Worm (Caenorhabditis elegans): Measurements from ENCODE around the gene ssp-10.

ssp-10 gene

DNA sequence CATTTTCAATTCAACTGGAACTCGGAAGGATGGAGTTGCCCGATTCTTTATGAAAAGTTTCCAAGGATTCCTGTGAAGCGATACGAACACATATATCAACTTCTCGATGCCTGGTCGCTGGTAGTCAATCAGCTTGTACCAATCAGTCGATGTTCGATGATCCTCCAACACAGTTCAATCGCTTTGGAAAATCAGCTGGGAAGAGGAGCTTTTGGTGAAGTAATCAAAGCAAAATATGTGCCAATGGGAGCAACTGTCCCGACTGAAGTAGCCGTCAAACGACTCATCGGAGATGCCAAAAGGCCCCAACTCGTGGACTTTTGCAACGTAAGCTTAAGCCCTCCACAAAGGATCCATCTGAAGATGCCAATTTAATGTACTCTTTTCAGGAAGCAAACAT is 17.5 kb downstream of the ssp-10 start:
- TF ChIP-seq unc-62 (GFP tag; optimal IDR thresholded peaks at IDR 0.05), result no peak

DNA sequence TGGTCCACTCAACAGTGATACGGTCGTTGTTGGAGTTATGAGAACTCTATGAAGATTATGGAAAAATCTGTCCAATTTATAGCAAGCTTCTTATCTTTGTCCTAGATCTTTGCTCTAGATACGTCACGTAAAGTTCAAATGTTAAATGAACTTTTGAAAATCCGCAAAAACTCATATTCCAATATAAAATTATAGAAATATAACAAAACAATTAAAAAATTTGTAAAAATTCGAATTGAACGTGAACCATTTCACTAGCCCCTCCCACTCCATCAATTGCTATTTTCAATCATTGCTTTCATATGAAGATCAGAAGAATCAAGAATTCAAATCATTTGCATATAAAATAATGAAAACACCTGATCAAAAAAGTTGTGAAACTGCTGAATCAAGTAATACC is 18.2 kb downstream of the ssp-10 start, which contains the start of gene kin-21:
kin-21 (plus strand) TSS at position 301 of the 400 bp plus-strand sequence.
- TF ChIP-seq unc-62 (GFP tag; optimal IDR thresholded peaks at IDR 0.05), result no peak

DNA sequence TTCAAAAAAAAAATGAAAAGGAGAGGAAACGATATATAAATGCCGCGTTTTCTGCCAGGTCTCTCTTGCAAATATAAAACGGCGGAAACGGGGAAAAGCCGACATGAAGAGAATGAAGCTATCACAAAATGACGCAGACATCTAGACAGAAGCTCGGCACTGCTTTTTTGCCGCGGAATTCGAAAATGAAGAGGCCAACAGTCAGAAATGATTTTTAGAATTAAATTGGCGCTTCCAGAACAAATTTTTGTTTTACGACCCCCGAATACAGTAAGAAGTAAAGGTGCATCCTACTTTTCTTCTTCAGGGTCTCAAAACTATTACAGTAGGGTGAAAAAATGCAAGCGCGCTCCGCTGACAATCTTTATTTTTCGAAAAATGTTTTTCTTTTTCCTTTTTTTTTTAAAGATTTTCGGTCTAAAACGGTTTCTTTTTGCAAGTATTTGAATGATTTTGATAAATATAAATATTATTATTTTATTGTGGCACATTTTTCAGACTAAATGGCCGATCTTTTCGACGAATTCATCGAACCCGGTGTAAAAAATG is 25.6 kb downstream of the ssp-10 start, which contains the start of gene mtr-4:
mtr-4 (plus strand) TSS at position 499 of the 549 bp plus-strand sequence.
- no peak for TF ChIP-seq unc-62 (GFP tag; optimal IDR thresholded peaks at IDR 0.05)

DNA sequence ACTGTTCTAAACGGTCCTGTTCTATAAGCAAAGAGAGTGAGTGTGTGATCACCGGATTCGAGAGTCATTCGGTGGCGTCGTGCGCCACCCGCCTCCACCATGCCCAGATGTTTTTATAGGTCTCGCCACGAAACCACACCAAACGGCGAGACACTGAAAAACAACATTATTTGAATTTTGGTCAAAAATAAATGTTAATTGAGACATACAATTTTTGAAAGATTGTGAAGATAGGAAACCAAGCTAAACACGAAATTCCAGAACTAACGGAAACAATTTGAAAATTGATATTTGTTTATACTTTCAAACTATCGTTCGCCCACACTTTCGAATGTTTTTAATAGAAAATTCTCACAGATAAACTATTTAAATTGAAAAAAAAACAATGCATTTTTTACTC is 26.4 kb downstream of the ssp-10 start, which contains the start of gene catp-6:
catp-6 (minus strand) TSS at position 101 of the 400 bp plus-strand sequence.
- no peak for TF ChIP-seq unc-62 (GFP tag; optimal IDR thresholded peaks at IDR 0.05)

DNA sequence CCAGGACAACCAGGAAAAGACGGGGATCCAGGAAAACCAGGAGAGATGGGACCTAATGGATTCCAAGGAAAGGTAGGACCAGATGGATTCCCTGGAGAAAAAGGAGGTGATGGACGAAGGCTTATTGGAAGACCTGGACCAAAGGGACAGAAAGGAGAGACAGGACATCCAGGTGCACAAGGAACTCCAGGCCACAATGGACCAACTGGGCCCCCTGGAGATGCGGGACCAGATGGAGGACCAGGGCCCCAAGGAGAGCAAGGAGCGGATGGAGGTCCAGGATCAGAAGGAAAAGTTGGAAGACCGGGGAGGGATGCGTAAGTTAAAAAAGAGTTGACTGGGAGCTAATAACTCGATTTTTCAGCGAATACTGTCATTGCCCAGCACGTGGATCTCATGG is 28.2 kb downstream of the ssp-10 start:
- TF ChIP-seq unc-62 (GFP tag; optimal IDR thresholded peaks at IDR 0.05), result no peak

DNA sequence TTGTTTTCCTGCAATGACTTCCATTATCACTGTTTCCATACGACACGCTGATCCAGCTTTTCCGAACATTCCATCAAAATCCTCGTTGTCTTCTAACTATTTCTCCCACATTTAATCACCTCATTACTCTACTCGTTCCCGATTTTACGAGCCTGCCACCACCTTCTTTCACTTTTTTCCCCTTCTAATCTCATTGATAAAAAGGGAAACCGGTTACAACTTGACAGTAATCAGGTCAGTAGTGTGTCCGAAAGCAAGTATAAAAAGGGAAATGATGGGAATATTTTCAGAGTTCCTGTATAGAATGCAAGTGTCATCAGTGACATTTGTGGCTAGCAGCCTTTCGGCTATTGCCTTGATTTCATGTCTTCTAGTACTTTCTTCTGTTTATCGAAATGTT is 29.2 kb downstream of the ssp-10 start, which contains the start of gene col-123:
col-123 (plus strand) TSS at position 301 of the 400 bp plus-strand sequence.
- TF ChIP-seq unc-62 (GFP tag; optimal IDR thresholded peaks at IDR 0.05), result no peak

DNA sequence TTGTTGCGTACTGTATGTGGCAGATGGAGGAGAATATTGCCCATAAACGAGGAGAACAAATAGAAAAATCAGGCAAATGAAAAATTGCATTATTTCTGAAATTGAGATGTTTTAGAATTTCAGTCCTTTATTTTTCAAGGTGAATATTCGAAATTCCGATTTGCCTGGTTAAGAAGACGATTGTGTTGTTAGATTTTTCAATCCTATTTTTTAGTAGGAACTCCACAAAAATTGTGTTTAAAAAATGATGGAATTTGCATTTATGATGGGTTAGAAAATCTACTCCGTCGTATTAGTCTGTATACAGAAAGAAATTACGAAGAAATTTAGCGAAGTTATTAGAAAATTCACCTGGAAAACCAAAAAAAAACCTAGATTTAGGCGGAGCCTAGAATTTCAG is 35.4 kb downstream of the ssp-10 start, which contains the start of gene egl-20:
egl-20 (minus strand) TSS at position 101 of the 400 bp plus-strand sequence.
- no peak for TF ChIP-seq unc-62 (GFP tag; optimal IDR thresholded peaks at IDR 0.05)

DNA sequence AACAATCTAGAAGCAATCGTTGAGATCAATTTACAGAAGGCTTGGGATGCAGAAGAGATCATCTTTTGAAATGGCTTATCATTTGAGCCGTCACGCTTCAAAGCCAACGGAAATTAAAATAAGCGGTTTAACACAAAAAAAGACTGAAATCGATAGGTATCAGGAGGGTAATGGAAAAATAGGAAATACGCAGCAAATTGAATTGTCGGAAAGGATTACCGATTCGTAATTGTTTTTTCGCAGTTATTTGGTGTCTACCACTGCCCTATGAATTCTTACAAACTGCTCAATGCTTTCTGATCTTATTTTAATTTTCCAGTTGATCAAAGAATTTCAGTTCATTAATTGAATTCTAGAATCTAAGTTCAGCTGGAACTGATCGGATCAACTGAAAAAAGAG is 39.3 kb downstream of the ssp-10 start:
- no peak for TF ChIP-seq unc-62 (GFP tag; optimal IDR thresholded peaks at IDR 0.05)

DNA sequence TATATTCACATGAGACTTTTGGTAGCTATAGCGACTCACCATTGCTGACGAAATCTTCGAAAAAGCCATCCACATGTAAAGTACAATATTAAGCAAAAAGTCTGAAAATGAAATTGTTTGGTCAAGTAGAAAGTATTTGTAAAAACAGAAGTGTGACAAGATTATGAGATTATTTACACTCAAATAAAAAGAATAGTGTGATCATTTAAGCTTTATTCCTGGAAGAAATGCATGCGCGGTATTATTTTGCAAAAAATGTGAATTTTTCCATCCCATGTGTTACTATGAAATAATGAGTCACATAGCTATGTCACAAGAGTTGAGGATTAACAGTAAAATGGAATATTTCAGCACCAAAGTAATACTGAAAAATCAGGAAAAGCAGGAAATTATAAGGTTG is 40.2 kb downstream of the ssp-10 start, which contains the start of gene dct-15:
dct-15 (minus strand) TSS at position 101 of the 400 bp plus-strand sequence.
- TF ChIP-seq unc-62 (GFP tag; optimal IDR thresholded peaks at IDR 0.05), result no peak

DNA sequence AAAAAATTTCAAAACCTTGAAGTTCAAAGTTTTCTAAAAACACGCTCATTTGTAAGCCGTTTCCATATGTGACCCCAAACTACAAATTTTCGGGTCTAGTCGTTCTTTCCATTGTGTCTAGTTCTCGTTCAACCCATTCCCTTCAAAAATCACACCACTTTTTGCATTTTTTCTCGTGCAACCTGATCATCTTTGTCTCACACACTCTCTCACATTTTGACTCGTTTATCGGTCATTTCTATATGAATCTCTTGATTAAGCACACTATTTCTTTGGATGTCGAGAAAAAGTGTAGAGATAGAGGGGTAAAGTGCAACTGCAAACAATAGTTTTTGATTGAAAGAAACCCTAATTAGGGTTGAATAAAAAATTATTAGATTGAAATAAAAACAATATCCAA is 47.3 kb downstream of the ssp-10 start:
- no peak for TF ChIP-seq unc-62 (GFP tag; optimal IDR thresholded peaks at IDR 0.05)

DNA sequence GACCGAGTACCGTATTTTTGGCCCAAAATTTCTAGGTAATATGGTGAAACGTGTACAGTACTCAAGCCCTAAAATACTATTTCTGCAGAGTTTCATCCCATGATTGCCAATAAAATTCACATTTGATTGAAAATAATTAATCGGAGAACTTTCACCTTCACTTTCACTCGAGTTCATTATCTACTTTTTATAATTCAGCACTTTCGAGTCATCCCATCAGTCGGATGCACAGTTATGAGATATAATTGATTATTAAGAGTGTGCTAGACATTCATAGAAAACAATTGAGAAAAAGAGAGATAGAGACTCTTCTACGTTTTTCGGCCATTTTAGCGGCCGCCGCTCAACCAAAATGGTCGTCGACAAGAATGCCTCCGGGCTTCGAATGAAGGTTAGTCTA is 48.1 kb downstream of the ssp-10 start, which contains the start of gene fat-3:
fat-3 (plus strand) TSS at position 313 of the 400 bp plus-strand sequence.
- TF ChIP-seq unc-62 (GFP tag; optimal IDR thresholded peaks at IDR 0.05), result no peak

DNA sequence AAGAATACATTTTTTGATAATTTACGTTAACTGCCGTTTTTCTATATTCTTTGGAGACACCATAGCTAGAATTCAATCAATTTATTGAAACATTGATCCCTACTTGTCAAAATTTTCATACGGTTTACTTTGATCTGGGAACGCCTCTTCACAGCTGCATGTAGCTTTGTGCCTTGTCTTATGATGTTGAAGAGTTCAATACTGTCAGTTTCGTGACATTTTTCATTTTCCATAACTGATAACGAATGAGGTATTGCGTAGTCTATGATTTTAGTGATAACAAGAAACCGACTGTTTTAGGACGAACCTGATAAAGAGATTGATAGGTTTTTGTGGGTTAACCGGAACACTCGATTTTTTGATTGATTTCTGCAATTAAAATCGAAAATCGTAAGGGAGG is 49.4 kb downstream of the ssp-10 start:
- TF ChIP-seq unc-62 (GFP tag; optimal IDR thresholded peaks at IDR 0.05), result no peak

All from whole organism, dauer.